Fruit fly (Drosophila melanogaster): Measurements from ENCODE around the gene IFT57.
A peak's percentile ranks its signal among the peaks of the same experiment; 100 is the strongest.

dm6 chr2L:3573907-3574306 is 43.3 kb downstream of the IFT57 start:
- TF ChIP-seq hkb (optimal IDR thresholded peaks at IDR 0.05) (no peak), hkb (GFP tag; IDR thresholded peaks at IDR 0.05) (peak; percentile 80), CG3838 (GFP tag; optimal IDR thresholded peaks at IDR 0.05) (no peak), B-H2 (GFP tag; optimal IDR thresholded peaks at IDR 0.05) (no peak)
